Worm (Caenorhabditis elegans): ENCODE data around the gene fil-1.

DNA sequence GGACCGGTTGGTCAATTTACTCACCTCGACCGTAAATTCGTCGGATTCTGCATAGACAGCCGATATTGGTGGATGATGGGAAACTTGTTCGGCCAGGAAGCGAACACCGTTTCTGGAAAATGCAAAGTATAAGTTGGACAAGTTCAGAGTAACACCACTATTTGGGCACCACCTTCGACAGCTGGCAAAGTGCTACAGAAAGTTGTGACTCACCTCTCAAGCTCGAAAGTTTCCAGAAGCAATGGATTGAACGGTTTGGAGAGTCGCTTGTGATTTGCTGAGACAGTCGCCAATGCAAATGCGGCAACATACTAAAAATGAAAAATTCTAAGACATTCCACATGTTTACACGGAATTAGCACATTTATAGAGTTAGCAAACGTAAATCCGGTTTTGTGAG lies 19.7 kb downstream of the fil-1 start:
- no peak for TF ChIP-seq egl-27 (tag; optimal IDR thresholded peaks at IDR 0.05)
- TF ChIP-seq fos-1 (tag; optimal IDR thresholded peaks at IDR 0.05) = no peak
- TF ChIP-seq unc-39 (tag; optimal IDR thresholded peaks at IDR 0.05) = no peak
- TF ChIP-seq zag-1 (tag; optimal IDR thresholded peaks at IDR 0.05) = no peak
- TF ChIP-seq unc-55 (GFP tag; optimal IDR thresholded peaks at IDR 0.05) = no peak
- no peak for TF ChIP-seq ceh-82 (tag; optimal IDR thresholded peaks at IDR 0.05)
- TF ChIP-seq nhr-11 (tag; optimal IDR thresholded peaks at IDR 0.05) = no peak

Measured in whole organism, L2 larva.